Worm (Caenorhabditis elegans) whole organism, L2 larva: ENCODE measurements around the gene R13A1.1.
A peak's percentile ranks its signal among the peaks of the same experiment; 100 is the strongest.
"Not testable (repeated sequence)": the region's sequence is repeated elsewhere in the genome, so short reads cannot be mapped to it uniquely, and the experiment has no call there.

Experiments
- F13H6.1 ChIP-seq: sonication (generic microtip); optimal IDR thresholded peaks from 2 replicates; lab custom pipeline; 2016; ENCODE audit warnings: missing genetic modification characterization, missing compliant biosample characterization
- R02D3.7 ChIP-seq: fragments of 150-350 bp; optimal IDR thresholded peaks from 2 replicates; lab custom pipeline; 2014; ENCODE audit warnings: missing biosample characterization, missing genetic modification characterization
- Y55F3AM.14 ChIP-seq: fragments of 200-800 bp; sonication (Bioruptor generic); optimal IDR thresholded peaks from 2 replicates; lab custom pipeline; 2018; ENCODE audit warnings: mild to moderate bottlenecking, missing genetic modification characterization, missing compliant biosample characterization
- ZK546.5 ChIP-seq: sonication (generic microtip); optimal IDR thresholded peaks from 2 replicates; lab custom pipeline; 2017; ENCODE audit warnings: missing biosample characterization, missing genetic modification characterization
- alr-1 ChIP-seq: fragments of 150-350 bp; optimal IDR thresholded peaks from 2 replicates; lab custom pipeline; 2014; ENCODE audit warnings: missing biosample characterization, missing genetic modification characterization
- ama-1 ChIP-seq: fragments of 150-350 bp; optimal IDR thresholded peaks from 2 replicates; lab custom pipeline; 2018; ENCODE audit warnings: inconsistent platforms
- blmp-1 ChIP-seq: sonication (generic microtip); optimal IDR thresholded peaks from 2 replicates; lab custom pipeline; 2017; ENCODE audit warnings: missing genetic modification characterization, mild to moderate bottlenecking, missing compliant biosample characterization, antibody characterized with exemption, moderate library complexity; ENCODE audit not compliant: insufficient read depth
- ceh-16 ChIP-seq: fragments of 150-350 bp; optimal IDR thresholded peaks from 2 replicates; lab custom pipeline; 2014; ENCODE audit warnings: missing biosample characterization, missing genetic modification characterization
- ceh-82 ChIP-seq: fragments of 150-350 bp; optimal IDR thresholded peaks from 2 replicates; lab custom pipeline; 2014; ENCODE audit warnings: missing biosample characterization, missing genetic modification characterization
- crh-2 ChIP-seq: sonication (generic microtip); optimal IDR thresholded peaks from 2 replicates; lab custom pipeline; 2017; ENCODE audit warnings: missing biosample characterization, missing genetic modification characterization
- dmd-4 ChIP-seq: sonication (generic microtip); optimal IDR thresholded peaks from 2 replicates; lab custom pipeline; 2017; ENCODE audit warnings: missing biosample characterization, missing genetic modification characterization
- egl-27 ChIP-seq: sonication (generic microtip); optimal IDR thresholded peaks from 3 replicates; lab custom pipeline; 2017; ENCODE audit warnings: missing biosample characterization, missing genetic modification reagents, missing genetic modification characterization
- elt-1 ChIP-seq: fragments of 150-350 bp; optimal IDR thresholded peaks from 2 replicates; lab custom pipeline; 2014; ENCODE audit warnings: missing biosample characterization, missing genetic modification characterization
- elt-3 ChIP-seq: sonication (generic microtip); optimal IDR thresholded peaks from 2 replicates; lab custom pipeline; 2017; ENCODE audit warnings: missing biosample characterization, missing genetic modification characterization
- fos-1 ChIP-seq: fragments of 150-350 bp; optimal IDR thresholded peaks from 2 replicates; lab custom pipeline; 2014; ENCODE audit warnings: missing biosample characterization, missing genetic modification characterization
- gmeb-1 ChIP-seq: fragments of 150-350 bp; optimal IDR thresholded peaks from 2 replicates; lab custom pipeline; 2014; ENCODE audit warnings: missing biosample characterization, missing genetic modification characterization
- lin-11 ChIP-seq: fragments of 150-350 bp; sonication (generic microtip); optimal IDR thresholded peaks from 2 replicates; lab custom pipeline; 2014; ENCODE audit warnings: missing biosample characterization, missing genetic modification characterization, inconsistent platforms, mixed read lengths
- lin-39 ChIP-seq: fragments of 150-350 bp; optimal IDR thresholded peaks from 2 replicates; lab custom pipeline; 2014; ENCODE audit warnings: missing biosample characterization, missing genetic modification reagents, missing genetic modification characterization
- lsy-2 ChIP-seq, 2 experiments: fragments of 150-350 bp in 1 of 2; sonication (generic microtip) in 1 of 2; optimal IDR thresholded peaks; 2 replicates each; lab custom pipeline; 2014 to 2017; ENCODE audit warnings: missing biosample characterization in 2 of 2, missing genetic modification characterization in 2 of 2
- mdl-1 ChIP-seq, 2 experiments: fragments of 150-350 bp in 1 of 2; sonication (generic microtip) in 1 of 2; optimal IDR thresholded peaks; 2 replicates each; lab custom pipeline; 2017; ENCODE audit warnings: missing biosample characterization in 2 of 2, missing genetic modification characterization in 2 of 2
- nhr-11 ChIP-seq: fragments of 150-350 bp; optimal IDR thresholded peaks from 2 replicates; lab custom pipeline; 2014; ENCODE audit warnings: missing biosample characterization, missing genetic modification characterization
- nhr-12 ChIP-seq: fragments of 150-350 bp; optimal IDR thresholded peaks from 2 replicates; lab custom pipeline; 2014; ENCODE audit warnings: missing biosample characterization, missing genetic modification characterization
- nhr-21 ChIP-seq: fragments of 150-350 bp; optimal IDR thresholded peaks from 2 replicates; lab custom pipeline; 2014; ENCODE audit warnings: missing biosample characterization, missing genetic modification characterization
- nhr-237 ChIP-seq: fragments of 150-350 bp; optimal IDR thresholded peaks from 2 replicates; lab custom pipeline; 2014; ENCODE audit warnings: missing biosample characterization, missing genetic modification characterization
- nhr-25 ChIP-seq: fragments of 150-350 bp; sonication (generic microtip); optimal IDR thresholded peaks from 3 replicates; lab custom pipeline; 2014; ENCODE audit warnings: missing biosample characterization, missing genetic modification characterization
- nhr-6 ChIP-seq: fragments of 150-350 bp; optimal IDR thresholded peaks from 2 replicates; lab custom pipeline; 2014; ENCODE audit warnings: missing biosample characterization, missing genetic modification characterization
- nhr-77 ChIP-seq: fragments of 150-350 bp; optimal IDR thresholded peaks from 2 replicates; lab custom pipeline; 2014; ENCODE audit warnings: missing biosample characterization, missing genetic modification characterization
- sem-4 ChIP-seq: fragments of 150-350 bp; optimal IDR thresholded peaks from 2 replicates; lab custom pipeline; 2014; ENCODE audit warnings: missing biosample characterization, missing genetic modification reagents, missing genetic modification characterization
- skn-1 ChIP-seq: sonication (generic microtip); optimal IDR thresholded peaks from 2 replicates; lab custom pipeline; 2017; ENCODE audit warnings: missing biosample characterization, missing genetic modification characterization
- sma-3 ChIP-seq: sonication (generic microtip); optimal IDR thresholded peaks from 2 replicates; lab custom pipeline; 2016; ENCODE audit warnings: missing genetic modification reagents, missing genetic modification characterization, missing compliant biosample characterization
- sma-9 ChIP-seq, 2 experiments: fragments of 150-350 bp in 1 of 2; sonication (generic microtip) in 1 of 2; optimal IDR thresholded peaks; 2 replicates each; lab custom pipeline; 2014 to 2016; ENCODE audit warnings: missing genetic modification characterization in 2 of 2, mild to moderate bottlenecking in 1 of 2, missing biosample characterization in 1 of 2, missing compliant biosample characterization in 1 of 2, missing genetic modification reagents in 1 of 2, moderate library complexity in 1 of 2
- snpc-4 ChIP-seq: fragments of 150-350 bp; optimal IDR thresholded peaks from 2 replicates; lab custom pipeline; 2014; ENCODE audit warnings: missing biosample characterization, missing genetic modification characterization
- unc-39 ChIP-seq: fragments of 150-350 bp; optimal IDR thresholded peaks from 2 replicates; lab custom pipeline; 2014; ENCODE audit warnings: missing biosample characterization, missing genetic modification characterization
- unc-55 ChIP-seq: fragments of 150-350 bp; sonication (generic microtip); optimal IDR thresholded peaks from 3 replicates; lab custom pipeline; 2014; ENCODE audit warnings: missing biosample characterization, missing genetic modification reagents, missing genetic modification characterization
- unc-62 ChIP-seq: fragments of 150-350 bp; optimal IDR thresholded peaks from 2 replicates; lab custom pipeline; 2014; ENCODE audit warnings: missing biosample characterization, missing genetic modification reagents, missing genetic modification characterization
- zag-1 ChIP-seq: fragments of 150-350 bp; optimal IDR thresholded peaks from 2 replicates; lab custom pipeline; 2014; ENCODE audit warnings: missing biosample characterization, missing genetic modification characterization
- ztf-4 ChIP-seq: fragments of 150-350 bp; optimal IDR thresholded peaks from 2 replicates; lab custom pipeline; 2014; ENCODE audit warnings: missing biosample characterization, missing genetic modification characterization

Gene R13A1.1

ce11 chrIV:7254690-7255089, 34.9 kb downstream of the R13A1.1 start, which contains the start of gene C06E4.5:
Gene C06E4.5 (plus strand): TSS chrIV:7254990.
- not testable (repeated sequence) for TF ChIP-seq unc-62; sma-3 (GFP tag; lab: Kevin White, UChicago); zag-1 (tag; lab: Kevin White, UChicago)

ce11 chrIV:7258253-7258652, 38.4 kb downstream of the R13A1.1 start, which contains the start of gene C06E4.6:
Gene C06E4.6 (minus strand): TSS chrIV:7258303.
- TF ChIP-seq snpc-4 (tag; lab: Kevin White, UChicago), result no peak
- no peak for TF ChIP-seq elt-1 (tag; lab: Kevin White, UChicago)
- TF ChIP-seq nhr-12 (tag; lab: Kevin White, UChicago), result no peak
- no peak for TF ChIP-seq unc-39 (tag; lab: Kevin White, UChicago)
- no peak for TF ChIP-seq lsy-2 (tag; optimal IDR thresholded peaks at IDR 0.05; lab: Kevin White, UChicago)
- peak; percentile 44 for TF ChIP-seq gmeb-1 (tag; lab: Kevin White, UChicago)
- no peak for TF ChIP-seq dmd-4
- no peak for TF ChIP-seq ceh-82 (tag; lab: Kevin White, UChicago)
- TF ChIP-seq ama-1, result no peak
- peak in 1 of 2 experiments; percentile 10 for TF ChIP-seq mdl-1 (tag; optimal IDR thresholded peaks at IDR 0.05; lab: Kevin White, UChicago)
- no peak for TF ChIP-seq nhr-25 (tag; lab: Kevin White, UChicago)
- TF ChIP-seq nhr-21 (tag; lab: Kevin White, UChicago), result no peak
- TF ChIP-seq skn-1 (tag; lab: Kevin White, UChicago), result no peak
- peak; percentile 77 for TF ChIP-seq sma-9 (GFP tag; optimal IDR thresholded peaks at IDR 0.05; lab: Kevin White, UChicago)
- TF ChIP-seq sma-9 (tag; optimal IDR thresholded peaks at IDR 0.05; lab: Kevin White, UChicago), result no peak
- TF ChIP-seq ZK546.5 (tag; lab: Kevin White, UChicago), result no peak
- TF ChIP-seq nhr-6, result no peak
- peak; percentile 59 for TF ChIP-seq unc-55 (GFP tag; lab: Kevin White, UChicago)
- no peak for TF ChIP-seq unc-62
- peak; percentile 32 for TF ChIP-seq egl-27 (tag; lab: Kevin White, UChicago)
- no peak for TF ChIP-seq Y55F3AM.14 (GFP tag; lab: Kevin White, UChicago)
- no peak for TF ChIP-seq nhr-77
- no peak for TF ChIP-seq crh-2 (tag; lab: Kevin White, UChicago)
- no peak for TF ChIP-seq blmp-1 (tag; lab: Kevin White, UChicago)
- peak; percentile 71 for TF ChIP-seq fos-1 (tag; lab: Kevin White, UChicago)
- TF ChIP-seq sma-3 (GFP tag; lab: Kevin White, UChicago), result no peak
- TF ChIP-seq ceh-16, result no peak
- TF ChIP-seq R02D3.7 (tag; lab: Kevin White, UChicago), result no peak

ce11 chrIV:7260587-7260986, 40.8 kb downstream of the R13A1.1 start, which contains the start of gene C06E4.3:
Gene C06E4.3 (plus strand): TSS chrIV:7260875.
- TF ChIP-seq skn-1 (tag; lab: Kevin White, UChicago), result peak; percentile 47
- no peak for TF ChIP-seq R02D3.7 (tag; lab: Kevin White, UChicago)
- no peak for TF ChIP-seq crh-2 (tag; lab: Kevin White, UChicago)
- TF ChIP-seq sem-4 (tag; lab: Kevin White, UChicago), result no peak
- no peak for TF ChIP-seq egl-27 (tag; lab: Kevin White, UChicago)
- no peak for TF ChIP-seq elt-3 (tag; lab: Kevin White, UChicago)
- no peak for TF ChIP-seq blmp-1 (tag; lab: Kevin White, UChicago)
- no peak for TF ChIP-seq nhr-237 (tag; lab: Kevin White, UChicago)
- no peak for TF ChIP-seq nhr-12 (tag; lab: Kevin White, UChicago)
- TF ChIP-seq nhr-6, result no peak
- TF ChIP-seq F13H6.1, result no peak
- TF ChIP-seq lin-11 (tag; lab: Kevin White, UChicago), result no peak
- TF ChIP-seq unc-39 (tag; lab: Kevin White, UChicago), result no peak
- TF ChIP-seq sma-9 (GFP tag; optimal IDR thresholded peaks at IDR 0.05; lab: Kevin White, UChicago), result peak; percentile 73
- no peak for TF ChIP-seq sma-9 (tag; optimal IDR thresholded peaks at IDR 0.05; lab: Kevin White, UChicago)
- TF ChIP-seq fos-1 (tag; lab: Kevin White, UChicago), result peak; percentile 22
- TF ChIP-seq elt-1 (tag; lab: Kevin White, UChicago), result no peak
- no peak for TF ChIP-seq ztf-4 (tag; lab: Kevin White, UChicago)
- TF ChIP-seq alr-1 (tag; lab: Kevin White, UChicago), result no peak
- no peak for TF ChIP-seq lin-39 (tag; lab: Kevin White, UChicago)
- no peak for TF ChIP-seq nhr-11 (tag; lab: Kevin White, UChicago)
- TF ChIP-seq unc-55 (GFP tag; lab: Kevin White, UChicago), result peak; percentile 23
